Fruit fly (Drosophila melanogaster) S2 (cell line): Measurements from ENCODE around the gene TfIIFalpha.

Source experiments
- CG8478 ChIP-seq: fragments of >200 bp; optimal IDR thresholded peaks from 2 replicates; lab custom pipeline; 2018
- CTCF ChIP-seq, 2 experiments: fragments of >200 bp; optimal IDR thresholded peaks; 2 replicates each; lab custom pipeline; 2018

dm6 chr3R:6383466-6383769 lies 3.2 kb downstream of the TfIIFalpha start:
- TF ChIP-seq CTCF (optimal IDR thresholded peaks at IDR 0.05; lab: Kevin White, UChicago), result no peak
- TF ChIP-seq CG8478 (lab: Kevin White, UChicago), result no peak
